Fruit fly (Drosophila melanogaster) whole organism, embryonic: ENCODE data around the gene tth.

Source experiments
- Aef1 ChIP-seq: fragments of 200-800 bp; sonication (Bioruptor generic); IDR thresholded peaks from 3 replicates; pipeline ENCODE4 v1.3.6; 2022; ENCODE audit warnings: missing biosample characterization, missing genetic modification characterization
- B-H2 ChIP-seq: fragments of 200-800 bp; sonication (Bioruptor generic); optimal IDR thresholded peaks from 2 replicates; lab custom pipeline; 2018; ENCODE audit warnings: missing biosample characterization, mild to moderate bottlenecking, missing genetic modification characterization
- CG10209 ChIP-seq: fragments of 200-800 bp; sonication (Bioruptor generic); optimal IDR thresholded peaks from 3 replicates; lab custom pipeline; 2017; ENCODE audit warnings: missing biosample characterization, mild to moderate bottlenecking, missing genetic modification characterization, missing genetic modification reagents
- CG1024 ChIP-seq: fragments of 200-800 bp; sonication (Bioruptor generic); IDR thresholded peaks from 2 replicates; pipeline ENCODE4 v1.3.6; 2022; ENCODE audit warnings: missing biosample characterization, missing genetic modification characterization
- CG11456 ChIP-seq: fragments of 200-800 bp; sonication (Bioruptor generic); IDR thresholded peaks from 3 replicates; pipeline ENCODE4 v1.3.6; 2022; ENCODE audit warnings: missing biosample characterization, missing genetic modification characterization
- CG11696 ChIP-seq: fragments of 200-800 bp; sonication (Bioruptor generic); IDR thresholded peaks from 2 replicates; pipeline ENCODE4 v1.3.6; 2022; ENCODE audit warnings: missing biosample characterization, missing genetic modification characterization
- CG12071 ChIP-seq: fragments of 200-800 bp; sonication (Bioruptor generic); optimal IDR thresholded peaks from 3 replicates; lab custom pipeline; 2018; ENCODE audit warnings: missing biosample characterization, mild to moderate bottlenecking, missing genetic modification characterization
- CG12769 ChIP-seq: fragments of 200-800 bp; sonication (Bioruptor generic); optimal IDR thresholded peaks from 2 replicates; lab custom pipeline; 2019; ENCODE audit warnings: missing biosample characterization, mild to moderate bottlenecking, missing genetic modification characterization, moderate library complexity
- CG14441 ChIP-seq: fragments of 200-800 bp; sonication (Bioruptor generic); IDR thresholded peaks from 2 replicates; pipeline ENCODE4 v1.3.6; 2022; ENCODE audit warnings: missing biosample characterization, missing genetic modification characterization
- CG14710 ChIP-seq: fragments of 200-800 bp; sonication (Bioruptor generic); optimal IDR thresholded peaks from 3 replicates; lab custom pipeline; 2019; ENCODE audit warnings: missing biosample characterization, mild to moderate bottlenecking, missing genetic modification characterization, moderate library complexity
- CG14965 ChIP-seq: fragments of 200-800 bp; sonication (Bioruptor generic); optimal IDR thresholded peaks from 2 replicates; lab custom pipeline; 2016; ENCODE audit warnings: missing biosample characterization, missing genetic modification characterization, borderline replicate concordance
- CG1529 ChIP-seq: fragments of 200-800 bp; sonication (Bioruptor generic); optimal IDR thresholded peaks from 3 replicates; lab custom pipeline; 2018; ENCODE audit warnings: missing biosample characterization, missing genetic modification characterization
- CG1832 ChIP-seq: fragments of 200-800 bp; sonication (Bioruptor generic); optimal IDR thresholded peaks from 2 replicates; lab custom pipeline; 2017; ENCODE audit warnings: missing biosample characterization, mild to moderate bottlenecking, missing genetic modification characterization, inconsistent platforms
- CG31224 ChIP-seq: fragments of 200-800 bp; sonication (Bioruptor generic); IDR thresholded peaks from 2 replicates; pipeline ENCODE4 v1.3.6; 2022; ENCODE audit warnings: missing biosample characterization, missing genetic modification characterization
- CG31365 ChIP-seq: fragments of 200-800 bp; sonication (Bioruptor generic); optimal IDR thresholded peaks from 2 replicates; lab custom pipeline; 2018; ENCODE audit warnings: missing biosample characterization, mild to moderate bottlenecking, missing genetic modification characterization
- CG31388 ChIP-seq: fragments of 200-800 bp; sonication (Bioruptor generic); optimal IDR thresholded peaks from 2 replicates; lab custom pipeline; 2016; ENCODE audit warnings: missing biosample characterization, missing genetic modification characterization
- CG31441 ChIP-seq: fragments of 200-800 bp; sonication (Bioruptor generic); IDR thresholded peaks from 2 replicates; pipeline ENCODE4 v1.3.6; 2022; ENCODE audit warnings: missing biosample characterization, missing genetic modification characterization
- CG34376 ChIP-seq: fragments of 200-800 bp; sonication (Bioruptor generic); optimal IDR thresholded peaks from 2 replicates; lab custom pipeline; 2018; ENCODE audit warnings: missing biosample characterization, mild to moderate bottlenecking, missing genetic modification characterization
- CG5180 ChIP-seq: fragments of 200-800 bp; sonication (Bioruptor generic); optimal IDR thresholded peaks from 3 replicates; lab custom pipeline; 2017; ENCODE audit warnings: missing biosample characterization, missing genetic modification characterization, mild to moderate bottlenecking, moderate library complexity, missing genetic modification reagents
- CG5953 ChIP-seq: fragments of 200-800 bp; sonication (Bioruptor generic); IDR thresholded peaks from 2 replicates; pipeline ENCODE4 v1.3.6; 2022; ENCODE audit warnings: missing biosample characterization, missing genetic modification characterization
- CG8290 ChIP-seq, 3 experiments: fragments of 200-800 bp; sonication (Bioruptor generic); optimal IDR thresholded peaks; 2 replicates each; lab custom pipeline; 2016 to 2019; ENCODE audit warnings: missing biosample characterization in 3 of 3, missing genetic modification characterization in 3 of 3, mild to moderate bottlenecking in 2 of 3, moderate library complexity in 1 of 3
- CG9215 ChIP-seq: fragments of 200-800 bp; sonication (Bioruptor generic); IDR thresholded peaks from 2 replicates; pipeline ENCODE4 v1.3.6; 2022; ENCODE audit warnings: missing biosample characterization, missing genetic modification characterization
- CoRest ChIP-seq: fragments of 200-800 bp; sonication (Bioruptor generic); optimal IDR thresholded peaks from 3 replicates; lab custom pipeline; 2018; ENCODE audit warnings: missing biosample characterization, mild to moderate bottlenecking, missing genetic modification characterization, moderate library complexity
- D19B ChIP-seq: fragments of 200-800 bp; sonication (Bioruptor generic); optimal IDR thresholded peaks from 2 replicates; lab custom pipeline; 2017; ENCODE audit warnings: missing biosample characterization, mild to moderate bottlenecking, missing genetic modification characterization
- Dip3 ChIP-seq: fragments of 200-800 bp; sonication (Bioruptor generic); optimal IDR thresholded peaks from 3 replicates; lab custom pipeline; 2016; ENCODE audit warnings: missing biosample characterization, missing genetic modification characterization
- Dll ChIP-seq: fragments of 200-800 bp; sonication (Bioruptor generic); IDR thresholded peaks from 4 replicates; pipeline ENCODE4 v1.3.6; 2022; ENCODE audit warnings: missing biosample characterization, missing genetic modification characterization; ENCODE audit not compliant: partially characterized antibody
- ERR ChIP-seq: fragments of 200-800 bp; sonication (Bioruptor generic); optimal IDR thresholded peaks from 2 replicates; lab custom pipeline; 2016; ENCODE audit warnings: missing biosample characterization, missing genetic modification characterization
- Hmr ChIP-seq: fragments of 200-800 bp; sonication (Bioruptor generic); optimal IDR thresholded peaks from 3 replicates; lab custom pipeline; 2017; ENCODE audit warnings: mild to moderate bottlenecking, missing biosample characterization, missing genetic modification reagents, missing genetic modification characterization
- Hr39 ChIP-seq: fragments of >200 bp; optimal IDR thresholded peaks from 2 replicates; lab custom pipeline; 2017
- Jarid2 ChIP-seq: fragments of 200-800 bp; sonication (Bioruptor generic); optimal IDR thresholded peaks from 3 replicates; lab custom pipeline; 2017; ENCODE audit warnings: mild to moderate bottlenecking, missing biosample characterization, missing genetic modification reagents, missing genetic modification characterization
- Usf ChIP-seq: fragments of 200-800 bp; sonication (Bioruptor generic); optimal IDR thresholded peaks from 2 replicates; lab custom pipeline; 2017; ENCODE audit warnings: missing genotype, missing biosample characterization, missing genetic modification characterization
- Vsx1 ChIP-seq: fragments of 200-800 bp; sonication (Bioruptor generic); optimal IDR thresholded peaks from 2 replicates; lab custom pipeline; 2017; ENCODE audit warnings: missing biosample characterization, mild to moderate bottlenecking, missing genetic modification characterization, missing genetic modification reagents
- ap ChIP-seq: fragments of 200-800 bp; sonication (Bioruptor generic); IDR thresholded peaks from 2 replicates; pipeline ENCODE4 v1.3.6; 2022; ENCODE audit warnings: missing biosample characterization, missing genetic modification characterization
- cas ChIP-seq: fragments of 200-800 bp; sonication (Bioruptor generic); IDR thresholded peaks from 2 replicates; pipeline ENCODE4 v1.3.6; 2022; ENCODE audit warnings: missing biosample characterization, missing genetic modification characterization
- caup ChIP-seq: fragments of 200-800 bp; sonication (Bioruptor generic); optimal IDR thresholded peaks from 3 replicates; lab custom pipeline; 2017; ENCODE audit warnings: missing biosample characterization, mild to moderate bottlenecking, missing genetic modification characterization, moderate library complexity; ENCODE audit not compliant: severe bottlenecking
- chif ChIP-seq, 2 experiments: fragments of 200-800 bp; sonication (Bioruptor generic); optimal IDR thresholded peaks; 3 replicates each; lab custom pipeline; 2016; ENCODE audit warnings: missing biosample characterization in 2 of 2, missing genetic modification characterization in 2 of 2
- croc ChIP-seq: fragments of 200-800 bp; sonication (Bioruptor generic); conservative IDR thresholded peaks from 3 replicates; pipeline ENCODE4 v1.3.6; 2022; ENCODE audit warnings: missing biosample characterization, missing genetic modification characterization
- ewg ChIP-seq: fragments of 200-800 bp; sonication (Bioruptor generic); optimal IDR thresholded peaks from 3 replicates; lab custom pipeline; 2017; ENCODE audit warnings: mild to moderate bottlenecking, missing biosample characterization, missing genetic modification reagents, missing genetic modification characterization
- h ChIP-seq: fragments of >200 bp; optimal IDR thresholded peaks from 2 replicates; lab custom pipeline; 2017
- kni ChIP-seq: fragments of 200-800 bp; sonication (Bioruptor generic); optimal IDR thresholded peaks from 3 replicates; lab custom pipeline; 2017; ENCODE audit warnings: mild to moderate bottlenecking, missing biosample characterization, missing genetic modification reagents, missing genetic modification characterization
- nom ChIP-seq: fragments of 200-800 bp; sonication (Bioruptor generic); optimal IDR thresholded peaks from 2 replicates; lab custom pipeline; 2017; ENCODE audit warnings: missing biosample characterization, missing genetic modification characterization, mild to moderate bottlenecking, moderate library complexity, missing genetic modification reagents
- org-1 ChIP-seq: fragments of 200-800 bp; sonication (Bioruptor generic); optimal IDR thresholded peaks from 2 replicates; lab custom pipeline; 2017; ENCODE audit warnings: missing biosample characterization, missing genetic modification characterization
- pb ChIP-seq: fragments of 200-800 bp; sonication (Bioruptor generic); optimal IDR thresholded peaks from 3 replicates; lab custom pipeline; 2016; ENCODE audit warnings: missing biosample characterization, missing genetic modification characterization
- peb ChIP-seq: fragments of 200-800 bp; sonication (Bioruptor generic); IDR thresholded peaks from 2 replicates; pipeline ENCODE4 v1.3.6; 2022; ENCODE audit warnings: missing biosample characterization, missing genetic modification characterization
- pho ChIP-seq: fragments of 200-800 bp; sonication (Bioruptor generic); optimal IDR thresholded peaks from 2 replicates; lab custom pipeline; 2016; ENCODE audit warnings: missing biosample characterization, missing genetic modification characterization
- shn ChIP-seq: fragments of 200-800 bp; sonication (Bioruptor generic); optimal IDR thresholded peaks from 3 replicates; lab custom pipeline; 2016; ENCODE audit warnings: missing biosample characterization, missing genetic modification characterization
- slbo ChIP-seq: fragments of 200-800 bp; sonication (Bioruptor generic); IDR thresholded peaks from 2 replicates; pipeline ENCODE4 v1.3.6; 2022; ENCODE audit warnings: missing biosample characterization, missing genetic modification characterization
- so ChIP-seq: fragments of 200-800 bp; sonication (Bioruptor generic); IDR thresholded peaks from 3 replicates; pipeline ENCODE4 v1.3.6; 2022; ENCODE audit warnings: missing biosample characterization, missing genetic modification characterization
- sob ChIP-seq: fragments of 200-800 bp; sonication (Bioruptor generic); IDR thresholded peaks from 2 replicates; pipeline ENCODE4 v1.3.6; 2022; ENCODE audit warnings: missing biosample characterization, missing genetic modification characterization
- tio ChIP-seq: fragments of 200-800 bp; sonication (Bioruptor generic); optimal IDR thresholded peaks from 2 replicates; lab custom pipeline; 2017; ENCODE audit warnings: missing biosample characterization, missing genetic modification characterization, inconsistent platforms
- tx ChIP-seq: fragments of 200-800 bp; sonication (Bioruptor generic); optimal IDR thresholded peaks from 2 replicates; lab custom pipeline; 2016; ENCODE audit warnings: missing biosample characterization, missing genetic modification characterization

The tth gene

dm6 chrX:13626579-13626894 lies 10.2 kb upstream of the tth start (continued):
- TF ChIP-seq CG11696 (GFP tag; lab: Robert Waterston, UW) (peak; percentile 45; the same call in 1 of the 2 replicates), CG14710 (tag; lab: Kevin White, UChicago) (peak; percentile 59), CG12071 (GFP tag; lab: Kevin White, UChicago) (peak; percentile 60), CG1529 (GFP tag; lab: Kevin White, UChicago) (peak; percentile 49), D19B (GFP tag; lab: Kevin White, UChicago) (peak; percentile 70), sob (GFP tag; lab: Robert Waterston, UW) (peak; percentile 75), CG31224 (GFP tag; lab: Robert Waterston, UW) (peak; percentile 70), slbo (GFP tag; lab: Robert Waterston, UW) (peak; percentile 89), pho (GFP tag; lab: Kevin White, UChicago) (peak; percentile 77), CG10209 (GFP tag; lab: Kevin White, UChicago) (peak; percentile 68), CG1024 (GFP tag; lab: Robert Waterston, UW) (no peak), so (GFP tag; lab: Robert Waterston, UW) (peak; percentile 83), caup (GFP tag; lab: Kevin White, UChicago) (peak; percentile 72), CG14965 (GFP tag; lab: Kevin White, UChicago) (peak; percentile 56), chif (GFP tag; optimal IDR thresholded peaks at IDR 0.05; lab: Kevin White, UChicago) (peak; percentile 60 to 63), Hr39 (lab: Kevin White, UChicago) (no peak), CG9215 (GFP tag; lab: Robert Waterston, UW) (peak; percentile 81), CG5953 (GFP tag; lab: Robert Waterston, UW) (0 out of 2 replicates have a peak, but pooled peaks have one; percentile 19), CG31388 (GFP tag; lab: Kevin White, UChicago) (no peak), CG14441 (GFP tag; lab: Robert Waterston, UW) (peak; percentile 74), ap (GFP tag; lab: Robert Waterston, UW) (peak; percentile 48), nom (no peak), CG1832 (GFP tag; lab: Kevin White, UChicago) (no peak), cas (GFP tag; lab: Robert Waterston, UW) (no peak), peb (peak; percentile 34; the same call in 1 of the 2 replicates), CG5180 (GFP tag; lab: Kevin White, UChicago) (peak; percentile 44), B-H2 (GFP tag; lab: Kevin White, UChicago) (peak; percentile 67), Jarid2 (GFP tag; lab: Kevin White, UChicago) (peak; percentile 31), ERR (GFP tag; lab: Kevin White, UChicago) (peak; percentile 72), CG11456 (GFP tag; lab: Robert Waterston, UW) (peak; percentile 81), pb (GFP tag; lab: Kevin White, UChicago) (peak; percentile 66), Dip3 (GFP tag; lab: Kevin White, UChicago) (peak; percentile 77), Hmr (GFP tag; lab: Kevin White, UChicago) (peak; percentile 84), CG31365 (tag; lab: Kevin White, UChicago) (peak; percentile 40), tio (no peak), ewg (no peak), shn (GFP tag; lab: Kevin White, UChicago) (peak; percentile 84), Aef1 (GFP tag; lab: Robert Waterston, UW) (peak; percentile 69), CG34376 (GFP tag; lab: Kevin White, UChicago) (peak; percentile 78), croc (GFP tag; lab: Robert Waterston, UW) (peak; percentile 57), CG31441 (GFP tag; lab: Robert Waterston, UW) (peak; percentile 67), Vsx1 (peak; percentile 40), tx (peak; percentile 73), CG12769 (peak; percentile 53), Usf (GFP tag; lab: Kevin White, UChicago) (no peak), CG8290 (GFP tag; optimal IDR thresholded peaks at IDR 0.05; lab: Kevin White, UChicago) (no peak), CG8290 (tag; optimal IDR thresholded peaks at IDR 0.05; lab: Kevin White, UChicago) (peak in 1 of 2 experiments; percentile 66), kni (GFP tag; lab: Kevin White, UChicago) (peak; percentile 54), Dll (no peak), CoRest (tag; lab: Kevin White, UChicago) (peak; percentile 87), org-1 (GFP tag; lab: Kevin White, UChicago) (peak; percentile 65), h (no peak)
